Worm (Caenorhabditis elegans) whole organism, mixed stage, embryonic: ENCODE results near the gene srj-37.

ENCODE experiments used
- blmp-1 ChIP-seq: fragments of 150-350 bp; optimal IDR thresholded peaks from 2 replicates; lab custom pipeline; 2014; ENCODE audit warnings: missing biosample characterization, missing genetic modification characterization
- ceh-43 ChIP-seq: fragments of 200-800 bp; sonication (Bioruptor generic); optimal IDR thresholded peaks from 2 replicates; lab custom pipeline; 2018; ENCODE audit warnings: mild to moderate bottlenecking, missing genetic modification characterization, moderate library complexity, missing compliant biosample characterization
- ces-1 ChIP-seq: fragments of 150-350 bp; optimal IDR thresholded peaks from 2 replicates; lab custom pipeline; 2014; ENCODE audit warnings: missing biosample characterization, missing genetic modification reagents, missing genetic modification characterization
- drap-1 ChIP-seq: fragments of 200-800 bp; sonication (Bioruptor generic); optimal IDR thresholded peaks from 3 replicates; lab custom pipeline; 2018; ENCODE audit warnings: mild to moderate bottlenecking, missing genetic modification characterization, missing compliant biosample characterization
- hlh-1 ChIP-seq: fragments of 150-350 bp; optimal IDR thresholded peaks from 2 replicates; lab custom pipeline; 2014; ENCODE audit warnings: missing biosample characterization, missing genetic modification reagents, missing genetic modification characterization
- lin-13 ChIP-seq: fragments of 150-350 bp; optimal IDR thresholded peaks from 2 replicates; lab custom pipeline; 2014; ENCODE audit warnings: missing biosample characterization, missing genetic modification characterization
- mep-1 ChIP-seq: fragments of 150-350 bp; optimal IDR thresholded peaks from 2 replicates; lab custom pipeline; 2017; ENCODE audit warnings: missing biosample characterization, missing genetic modification reagents, missing genetic modification characterization, inconsistent platforms
- nhr-12 ChIP-seq: fragments of 150-350 bp; optimal IDR thresholded peaks from 2 replicates; lab custom pipeline; 2014; ENCODE audit warnings: missing biosample characterization, missing genetic modification characterization
- nhr-237 ChIP-seq: fragments of 150-350 bp; optimal IDR thresholded peaks from 2 replicates; lab custom pipeline; 2014; ENCODE audit warnings: missing biosample characterization, missing genetic modification characterization
- nhr-28 ChIP-seq: fragments of 150-350 bp; optimal IDR thresholded peaks from 2 replicates; lab custom pipeline; 2014; ENCODE audit warnings: missing biosample characterization, missing genetic modification characterization
- pha-4 ChIP-seq: fragments of 150-350 bp; optimal IDR thresholded peaks from 2 replicates; lab custom pipeline; 2018; ENCODE audit warnings: missing biosample characterization, missing genetic modification reagents, missing genetic modification characterization
- snpc-4 ChIP-seq: fragments of 150-350 bp; optimal IDR thresholded peaks from 2 replicates; lab custom pipeline; 2014; ENCODE audit warnings: missing biosample characterization, missing genetic modification characterization
- unc-120 ChIP-seq: sonication (generic microtip); optimal IDR thresholded peaks from 2 replicates; lab custom pipeline; 2017; ENCODE audit warnings: missing genetic modification characterization, missing compliant biosample characterization; ENCODE audit not compliant: poor library complexity, severe bottlenecking
- ztf-11 ChIP-seq: fragments of 150-350 bp; optimal IDR thresholded peaks from 2 replicates; lab custom pipeline; 2014; ENCODE audit warnings: missing biosample characterization, missing genetic modification characterization

- TF ChIP-seq pha-4 (tag; lab: Kevin White, UChicago) (no peak), ceh-43 (GFP tag; lab: Kevin White, UChicago) (no peak), ztf-11 (tag; lab: Kevin White, UChicago) (no peak), blmp-1 (no peak), nhr-237 (tag; lab: Kevin White, UChicago) (no peak), drap-1 (no peak), mep-1 (no peak), nhr-28 (tag; lab: Kevin White, UChicago) (no peak), snpc-4 (no peak), ces-1 (no peak), unc-120 (no peak), nhr-12 (tag; lab: Kevin White, UChicago) (no peak), lin-13 (tag; lab: Kevin White, UChicago) (no peak), hlh-1 (tag; lab: Kevin White, UChicago) (no peak)
Observed at ce11 chrV:652940-653339, 14.5 kb downstream of the srj-37 start, which contains the start of gene srj-5.
